Worm (Caenorhabditis elegans) whole organism, mixed stage, embryonic: ENCODE data around the gene sri-10.

Source experiments
- bed-3 ChIP-seq: fragments of 200-800 bp; sonication (Bioruptor generic); optimal IDR thresholded peaks from 3 replicates; lab custom pipeline; 2018; ENCODE audit warnings: mild to moderate bottlenecking, missing genetic modification characterization, moderate library complexity, missing compliant biosample characterization
- flh-1 ChIP-seq: fragments of 200-800 bp; sonication (Bioruptor generic); optimal IDR thresholded peaks from 2 replicates; lab custom pipeline; 2018; ENCODE audit warnings: mild to moderate bottlenecking, missing genetic modification characterization, moderate library complexity, missing compliant biosample characterization
- ham-2 ChIP-seq: fragments of 200-800 bp; sonication (Bioruptor generic); optimal IDR thresholded peaks from 2 replicates; lab custom pipeline; 2018; ENCODE audit warnings: mild to moderate bottlenecking, missing genetic modification characterization, missing compliant biosample characterization
- hlh-1 ChIP-seq: fragments of 150-350 bp; optimal IDR thresholded peaks from 2 replicates; lab custom pipeline; 2014; ENCODE audit warnings: missing biosample characterization, missing genetic modification reagents, missing genetic modification characterization
- nhr-2 ChIP-seq: fragments of 150-350 bp; optimal IDR thresholded peaks from 2 replicates; lab custom pipeline; 2014; ENCODE audit warnings: missing biosample characterization, missing genetic modification characterization
- unc-62 ChIP-seq: fragments of 150-350 bp; optimal IDR thresholded peaks from 2 replicates; lab custom pipeline; 2014; ENCODE audit warnings: missing biosample characterization, missing genetic modification reagents, missing genetic modification characterization

sri-10 gene

DNA sequence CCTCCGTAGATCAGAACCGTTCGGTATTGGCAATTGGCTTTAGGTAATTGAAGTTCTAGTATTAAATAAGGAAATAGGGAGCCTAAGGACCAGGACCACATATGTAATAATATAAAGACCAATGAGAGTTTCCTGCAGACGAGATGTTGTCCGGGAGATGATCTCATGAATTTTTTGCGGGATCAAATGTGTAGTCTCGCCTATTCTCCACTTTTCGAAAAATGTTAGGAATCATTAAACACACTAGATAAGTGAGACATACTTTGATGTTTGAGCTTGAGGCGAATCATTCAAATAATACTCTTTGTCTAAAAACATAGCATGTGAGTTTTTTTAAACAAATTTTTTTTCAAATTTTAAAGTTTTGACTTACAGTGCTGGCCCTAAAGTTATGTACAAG lies 53.3 kb downstream of the sri-10 start, which contains the start of gene F11D11.6:
Gene F11D11.6 (minus strand): TSS at position 101 of the 400 bp plus-strand sequence.
- TF ChIP-seq flh-1 (GFP tag; lab: Kevin White, UChicago) (no peak), bed-3 (no peak), nhr-2 (no peak), ham-2 (GFP tag; lab: Kevin White, UChicago) (no peak), unc-62 (GFP tag; lab: Kevin White, UChicago) (no peak), hlh-1 (tag; lab: Kevin White, UChicago) (no peak)
